Worm (Caenorhabditis elegans) whole organism, young adult: ENCODE results near the gene mab-3.
A peak's percentile ranks its signal among the peaks of the same experiment; 100 is the strongest.

Source experiments
- C06A6.2 ChIP-seq: fragments of 200-800 bp; sonication (Bioruptor generic); conservative IDR thresholded peaks from 2 replicates; pipeline ENCODE4 v1.3.6; 2022; ENCODE audit warnings: missing genetic modification characterization, missing compliant biosample characterization
- C17E4.6 ChIP-seq: fragments of 200-800 bp; sonication (Bioruptor generic); IDR thresholded peaks from 2 replicates; pipeline ENCODE4 v1.3.6; 2022; ENCODE audit warnings: missing genetic modification reagents, missing genetic modification characterization, missing compliant biosample characterization
- D2030.7 ChIP-seq: fragments of 200-800 bp; sonication (Bioruptor generic); IDR thresholded peaks from 2 replicates; pipeline ENCODE4 v1.3.6; 2022; ENCODE audit warnings: missing genetic modification reagents, missing genetic modification characterization, missing compliant biosample characterization
- F10E7.11 ChIP-seq: sonication (generic microtip); optimal IDR thresholded peaks from 2 replicates; lab custom pipeline; 2017; ENCODE audit warnings: mild to moderate bottlenecking, missing genetic modification characterization, moderate library complexity, missing compliant biosample characterization
- F23B12.7 ChIP-seq: sonication (generic microtip); optimal IDR thresholded peaks from 2 replicates; lab custom pipeline; 2017; ENCODE audit warnings: missing genetic modification characterization, mild to moderate bottlenecking, missing compliant biosample characterization, antibody characterized with exemption, moderate library complexity; ENCODE audit not compliant: insufficient read depth
- F52B5.7 ChIP-seq: sonication (generic microtip); optimal IDR thresholded peaks from 2 replicates; lab custom pipeline; 2016; ENCODE audit warnings: mild to moderate bottlenecking, missing genetic modification characterization, missing compliant biosample characterization
- F55B11.4 ChIP-seq: sonication (generic microtip); optimal IDR thresholded peaks from 2 replicates; lab custom pipeline; 2016; ENCODE audit warnings: missing compliant biosample characterization, missing genetic modification characterization, borderline replicate concordance; ENCODE audit not compliant: insufficient read depth
- F57A8.1 ChIP-seq: fragments of 200-800 bp; sonication (Bioruptor generic); optimal IDR thresholded peaks from 2 replicates; lab custom pipeline; 2018; ENCODE audit warnings: mild to moderate bottlenecking, missing genetic modification characterization, moderate library complexity, missing compliant biosample characterization
- Y53F4B.3 ChIP-seq: fragments of 200-800 bp; sonication (Bioruptor generic); IDR thresholded peaks from 2 replicates; pipeline ENCODE4 v1.3.6; 2022; ENCODE audit warnings: missing genetic modification reagents, missing genetic modification characterization, missing compliant biosample characterization
- ama-1 ChIP-seq, 3 experiments: fragments of 150-350 bp in 1 of 3; sonication (generic microtip) in 2 of 3; optimal IDR thresholded peaks; 2 replicates each; lab custom pipeline; 2014 to 2018; ENCODE audit warnings: missing biosample characterization in 2 of 3, missing genetic modification characterization in 2 of 3, missing genetic modification reagents in 2 of 3
- atf-7 ChIP-seq: sonication (generic microtip); optimal IDR thresholded peaks from 2 replicates; lab custom pipeline; 2017; ENCODE audit warnings: mild to moderate bottlenecking, missing genetic modification characterization, missing compliant biosample characterization
- athp-1 ChIP-seq: sonication (generic microtip); optimal IDR thresholded peaks from 2 replicates; lab custom pipeline; 2017; ENCODE audit warnings: mild to moderate bottlenecking, missing genetic modification characterization, missing compliant biosample characterization
- attf-3 ChIP-seq: fragments of 200-800 bp; sonication (Bioruptor generic); conservative IDR thresholded peaks from 2 replicates; pipeline ENCODE4 v1.3.6; 2022; ENCODE audit warnings: missing genetic modification reagents, missing genetic modification characterization, missing compliant biosample characterization
- cebp-1 ChIP-seq, 2 experiments: fragments of 200-800 bp in 1 of 2; sonication (Bioruptor generic) in 1 of 2; sonication (generic microtip) in 1 of 2; IDR thresholded peaks in 1 of 2; optimal IDR thresholded peaks in 1 of 2; 2 replicates each; pipeline versions ENCODE4 v1.3.6 to Lab custom; 2017 to 2022; ENCODE audit warnings: missing compliant biosample characterization in 2 of 2, missing genetic modification characterization in 2 of 2, mild to moderate bottlenecking in 1 of 2, missing genetic modification reagents in 1 of 2, moderate library complexity in 1 of 2
- ceh-40 ChIP-seq: fragments of 200-800 bp; sonication (Bioruptor generic); IDR thresholded peaks from 2 replicates; pipeline ENCODE4 v1.3.6; 2022; ENCODE audit warnings: missing genetic modification characterization, missing compliant biosample characterization
- ceh-58 ChIP-seq: fragments of 200-800 bp; sonication (Bioruptor generic); IDR thresholded peaks from 2 replicates; pipeline ENCODE4 v1.3.6; 2022; ENCODE audit warnings: missing genetic modification characterization, missing compliant biosample characterization
- fkh-3 ChIP-seq: sonication (generic microtip); optimal IDR thresholded peaks from 2 replicates; lab custom pipeline; 2016; ENCODE audit warnings: mild to moderate bottlenecking, missing genetic modification characterization, missing compliant biosample characterization
- hlh-26 ChIP-seq: fragments of 200-800 bp; sonication (Bioruptor generic); conservative IDR thresholded peaks from 2 replicates; pipeline ENCODE4 v1.3.6; 2022; ENCODE audit warnings: missing genetic modification reagents, missing genetic modification characterization, missing compliant biosample characterization
- hrde-1 ChIP-seq: sonication (generic microtip); optimal IDR thresholded peaks from 2 replicates; lab custom pipeline; 2016; ENCODE audit warnings: missing genetic modification characterization, mild to moderate bottlenecking, missing compliant biosample characterization, moderate library complexity, missing genotype, missing genetic modification reagents, borderline replicate concordance
- hsf-1 ChIP-seq: fragments of 200-800 bp; sonication (Bioruptor generic); IDR thresholded peaks from 2 replicates; pipeline ENCODE4 v1.3.6; 2022; ENCODE audit warnings: missing genetic modification reagents, missing genetic modification characterization, missing compliant biosample characterization
- lag-1 ChIP-seq: fragments of 200-800 bp; sonication (Bioruptor generic); IDR thresholded peaks from 2 replicates; pipeline ENCODE4 v1.3.6; 2022; ENCODE audit warnings: missing genetic modification reagents, missing genetic modification characterization, missing compliant biosample characterization
- lin-26 ChIP-seq: fragments of 200-800 bp; sonication (Bioruptor generic); IDR thresholded peaks from 2 replicates; pipeline ENCODE4 v1.3.6; 2022; ENCODE audit warnings: missing genetic modification reagents, missing genetic modification characterization, missing compliant biosample characterization
- lsl-1 ChIP-seq: fragments of 200-800 bp; sonication (Bioruptor generic); optimal IDR thresholded peaks from 2 replicates; lab custom pipeline; 2018; ENCODE audit warnings: mild to moderate bottlenecking, missing genetic modification characterization, moderate library complexity, missing compliant biosample characterization
- lsy-27 ChIP-seq: sonication (generic microtip); optimal IDR thresholded peaks from 2 replicates; lab custom pipeline; 2017; ENCODE audit warnings: missing genetic modification characterization, mild to moderate bottlenecking, missing compliant biosample characterization, antibody characterized with exemption, missing genotype, borderline replicate concordance; ENCODE audit not compliant: insufficient read depth
- madf-10 ChIP-seq: sonication (generic microtip); optimal IDR thresholded peaks from 2 replicates; lab custom pipeline; 2016; ENCODE audit warnings: mild to moderate bottlenecking, missing genetic modification characterization, missing compliant biosample characterization
- mcd-1 ChIP-seq: fragments of 200-800 bp; sonication (Bioruptor generic); IDR thresholded peaks from 2 replicates; pipeline ENCODE4 v1.3.6; 2022; ENCODE audit warnings: missing genetic modification reagents, missing genetic modification characterization, missing compliant biosample characterization
- mxl-1 ChIP-seq: sonication (generic microtip); optimal IDR thresholded peaks from 2 replicates; lab custom pipeline; 2016; ENCODE audit warnings: missing genetic modification characterization, missing compliant biosample characterization
- nfya-2 ChIP-seq: fragments of 200-800 bp; sonication (Bioruptor generic); IDR thresholded peaks from 2 replicates; pipeline ENCODE4 v1.3.6; 2022; ENCODE audit warnings: missing genetic modification reagents, missing genetic modification characterization, missing compliant biosample characterization
- nhr-179 ChIP-seq: sonication (generic microtip); optimal IDR thresholded peaks from 2 replicates; lab custom pipeline; 2016; ENCODE audit warnings: mild to moderate bottlenecking, missing genetic modification characterization, missing compliant biosample characterization
- nhr-90 ChIP-seq: sonication (generic microtip); optimal IDR thresholded peaks from 2 replicates; lab custom pipeline; 2016; ENCODE audit warnings: missing genotype, mild to moderate bottlenecking, missing genetic modification characterization, missing compliant biosample characterization
- rpc-1 ChIP-seq, 2 experiments: fragments of 150-350 bp in 1 of 2; sonication (generic microtip) in 1 of 2; optimal IDR thresholded peaks; 2 replicates each; lab custom pipeline; 2014 to 2018; ENCODE audit warnings: missing biosample characterization in 1 of 2, missing genetic modification characterization in 1 of 2, missing genetic modification reagents in 1 of 2, missing genotype in 1 of 2
- snpc-1.3 ChIP-seq: sonication (generic microtip); optimal IDR thresholded peaks from 2 replicates; lab custom pipeline; 2017; ENCODE audit warnings: missing genetic modification characterization, mild to moderate bottlenecking, missing compliant biosample characterization, antibody characterized with exemption, moderate library complexity, missing genotype, missing genetic modification reagents; ENCODE audit not compliant: insufficient read depth
- somi-1 ChIP-seq: fragments of 200-800 bp; sonication (Bioruptor generic); optimal IDR thresholded peaks from 2 replicates; lab custom pipeline; 2018; ENCODE audit warnings: mild to moderate bottlenecking, missing genetic modification characterization, missing compliant biosample characterization
- tbx-9 ChIP-seq: sonication (generic microtip); optimal IDR thresholded peaks from 2 replicates; lab custom pipeline; 2016; ENCODE audit warnings: borderline replicate concordance, missing genetic modification characterization, inconsistent platforms, missing compliant biosample characterization
- xnd-1 ChIP-seq: sonication (generic microtip); optimal IDR thresholded peaks from 2 replicates; lab custom pipeline; 2016; ENCODE audit warnings: missing genotype, missing genetic modification reagents, missing genetic modification characterization, missing compliant biosample characterization
- zim-3 ChIP-seq: sonication (generic microtip); optimal IDR thresholded peaks from 2 replicates; lab custom pipeline; 2017; ENCODE audit warnings: mild to moderate bottlenecking, missing genetic modification characterization, moderate library complexity, missing compliant biosample characterization
- ztf-6 ChIP-seq: fragments of 200-800 bp; sonication (Bioruptor generic); IDR thresholded peaks from 2 replicates; pipeline ENCODE4 v1.3.6; 2022; ENCODE audit warnings: missing genetic modification reagents, missing genetic modification characterization, missing compliant biosample characterization

Gene mab-3

ce11 chrII:9691839-9692238 is 40.1 kb upstream of the mab-3 start, which contains the start of gene nlp-11:
Gene nlp-11 (minus strand): TSS chrII:9691939.
- no peak for TF ChIP-seq zim-3
- TF ChIP-seq ceh-40 (GFP tag; lab: Robert Waterston, UW): no peak
- TF ChIP-seq lsy-27 (tag; lab: Kevin White, UChicago): no peak
- TF ChIP-seq nhr-179 (tag; lab: Kevin White, UChicago): no peak
- TF ChIP-seq nfya-2: no peak
- no peak for TF ChIP-seq rpc-1 (optimal IDR thresholded peaks at IDR 0.05; lab: Kevin White, UChicago)
- TF ChIP-seq rpc-1 (tag; optimal IDR thresholded peaks at IDR 0.05; lab: Kevin White, UChicago): no peak
- TF ChIP-seq athp-1 (tag; lab: Kevin White, UChicago): no peak
- TF ChIP-seq hsf-1 (GFP tag; lab: Robert Waterston, UW): no peak
- TF ChIP-seq tbx-9 (tag; lab: Kevin White, UChicago): no peak
- TF ChIP-seq, all 124 proteins: peak for 0

DNA sequence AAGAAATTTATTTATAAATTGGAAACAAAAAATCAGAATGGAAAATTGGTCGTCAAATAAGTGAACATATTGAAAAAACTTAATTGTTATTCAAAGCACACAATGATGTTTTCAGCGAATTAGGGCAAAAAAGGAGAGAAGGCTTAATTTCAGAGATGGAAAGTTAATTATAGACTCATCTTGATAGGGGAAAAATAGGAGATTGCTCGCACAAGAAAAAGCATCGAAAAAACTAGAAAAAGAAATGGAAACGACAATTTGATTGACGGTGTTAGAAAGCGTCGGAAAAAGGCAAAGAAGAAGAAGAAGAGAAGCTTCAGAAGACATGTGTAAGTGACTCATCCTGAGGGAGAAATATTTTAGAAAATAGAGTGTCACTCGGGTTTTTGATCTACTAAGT is 36.0 kb upstream of the mab-3 start:
- no peak for TF ChIP-seq mcd-1 (GFP tag; lab: Robert Waterston, UW)
- TF ChIP-seq ceh-58: no peak
- no peak for TF ChIP-seq madf-10 (tag; lab: Kevin White, UChicago)
- TF ChIP-seq D2030.7 (GFP tag; lab: Robert Waterston, UW): no peak

- TF ChIP-seq mcd-1 (GFP tag; lab: Robert Waterston, UW) (no peak), attf-3 (no peak), C06A6.2 (GFP tag; lab: Robert Waterston, UW) (no peak), F52B5.7 (tag; lab: Kevin White, UChicago) (no peak), hlh-26 (GFP tag; lab: Robert Waterston, UW) (no peak), lin-26 (GFP tag; lab: Robert Waterston, UW) (no peak)
These were observed 31.6 kb upstream of the mab-3 start, which contains the start of the genes Y53C12A.8 and Y53C12A.7 for ce11 chrII:9700363-9700762. Gene Y53C12A.8 (minus strand): TSS chrII:9700463. Gene Y53C12A.7 (plus strand): TSS chrII:9700543.

DNA sequence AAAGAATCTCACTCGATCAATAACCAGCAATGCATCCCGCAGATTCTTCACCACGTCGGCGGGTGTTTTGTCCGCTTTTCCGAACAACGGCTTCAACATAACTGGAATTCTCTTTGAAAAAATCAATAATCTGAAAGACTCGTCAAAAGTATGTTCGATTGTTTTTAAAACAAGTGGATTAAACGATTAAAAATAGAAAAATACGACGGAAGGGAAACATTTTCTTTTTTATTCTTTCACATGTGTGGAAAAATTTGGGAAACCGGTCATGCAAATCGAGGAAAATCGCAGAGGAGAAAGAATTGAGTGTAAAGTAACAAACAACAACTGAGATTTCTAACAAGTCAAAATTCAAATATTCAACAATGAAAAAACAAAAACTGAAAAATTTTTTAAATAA is 28.3 kb upstream of the mab-3 start, which contains the start of gene mop-25.2:
TSS of gene mop-25.2 (minus strand) at position 101 of the 400 bp plus-strand sequence.
- TF ChIP-seq Y53F4B.3 (GFP tag; lab: Robert Waterston, UW): no peak
- TF ChIP-seq ama-1 (optimal IDR thresholded peaks at IDR 0.05; lab: Kevin White, UChicago): no peak
- peak in 1 of 2 experiments; percentile 10 for TF ChIP-seq ama-1 (GFP tag; optimal IDR thresholded peaks at IDR 0.05; lab: Kevin White, UChicago)
- no peak for TF ChIP-seq atf-7 (tag; lab: Kevin White, UChicago)

ce11 chrII:9704746-9705145 is 27.2 kb upstream of the mab-3 start, which contains the start of gene Y53C12A.10:
Gene Y53C12A.10 (minus strand): TSS chrII:9704846.
- TF ChIP-seq hlh-26 (GFP tag; lab: Robert Waterston, UW) (no peak), F55B11.4 (tag; lab: Kevin White, UChicago) (no peak), hrde-1 (tag; lab: Kevin White, UChicago) (no peak), F57A8.1 (GFP tag; lab: Kevin White, UChicago) (no peak), attf-3 (no peak), cebp-1 (GFP tag; IDR thresholded peaks at IDR 0.05; lab: Robert Waterston, UW) (no peak), cebp-1 (tag; optimal IDR thresholded peaks at IDR 0.05; lab: Kevin White, UChicago) (no peak), ama-1 (optimal IDR thresholded peaks at IDR 0.05; lab: Kevin White, UChicago) (no peak), ama-1 (GFP tag; optimal IDR thresholded peaks at IDR 0.05; lab: Kevin White, UChicago) (peak in 1 of 2 experiments; percentile 10)

DNA sequence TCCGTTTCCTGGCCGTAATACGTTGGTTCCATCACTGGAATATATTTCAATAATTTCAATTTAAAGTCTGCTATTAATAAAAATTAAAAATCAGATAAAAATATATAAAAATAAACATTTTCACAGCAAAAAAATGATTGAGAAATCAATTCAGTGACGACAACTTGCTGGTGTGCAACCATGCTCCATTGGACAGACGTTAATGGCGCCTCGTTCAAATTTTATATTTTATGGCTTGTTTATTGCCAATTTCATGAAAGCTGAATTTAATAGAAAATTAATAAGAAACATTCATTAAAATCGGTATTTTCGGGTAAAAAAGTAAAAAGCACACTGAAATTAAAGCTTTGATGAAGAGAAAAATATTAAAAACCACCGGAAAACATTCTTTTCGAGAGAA is 25.7 kb upstream of the mab-3 start, which contains the start of gene Y53C12A.3:
TSS of gene Y53C12A.3 (minus strand) at position 34 of the 400 bp plus-strand sequence.
- TF ChIP-seq somi-1: no peak
- no peak for TF ChIP-seq F10E7.11 (tag; lab: Kevin White, UChicago)
- TF ChIP-seq C17E4.6 (GFP tag; lab: Robert Waterston, UW): no peak
- TF ChIP-seq fkh-3 (tag; lab: Kevin White, UChicago): no peak
- no peak for TF ChIP-seq snpc-1.3 (tag; lab: Kevin White, UChicago)
- TF ChIP-seq xnd-1 (tag; lab: Kevin White, UChicago): no peak
- no peak for TF ChIP-seq lag-1 (GFP tag; lab: Robert Waterston, UW)
- TF ChIP-seq hsf-1 (GFP tag; lab: Robert Waterston, UW): no peak
- peak; percentile 32 for TF ChIP-seq F23B12.7 (tag; lab: Kevin White, UChicago)
- TF ChIP-seq ztf-6: no peak
- TF ChIP-seq lsl-1 (GFP tag; lab: Kevin White, UChicago): no peak
- no peak for TF ChIP-seq mxl-1 (tag; lab: Kevin White, UChicago)
- TF ChIP-seq zim-3: no peak
- no peak for TF ChIP-seq nhr-90 (tag; lab: Kevin White, UChicago)
